Fruit fly (Drosophila melanogaster) whole organism, prepupa: ENCODE data around the gene CG5326.

ENCODE experiments used
- CG1621 ChIP-seq: fragments of 200-800 bp; sonication (Bioruptor generic); optimal IDR thresholded peaks from 3 replicates; lab custom pipeline; 2018; ENCODE audit warnings: missing biosample characterization, mild to moderate bottlenecking, missing genetic modification characterization
- CG3032 ChIP-seq: fragments of 200-800 bp; optimal IDR thresholded peaks from 2 replicates; lab custom pipeline; 2019; ENCODE audit warnings: missing biosample characterization, mild to moderate bottlenecking, missing genetic modification characterization, moderate library complexity
- Eip75B ChIP-seq: fragments of 200-800 bp; sonication (Bioruptor generic); optimal IDR thresholded peaks from 3 replicates; lab custom pipeline; 2016; ENCODE audit warnings: missing biosample characterization, missing genetic modification characterization
- Sox102F ChIP-seq: fragments of 200-800 bp; sonication (Bioruptor generic); optimal IDR thresholded peaks from 2 replicates; lab custom pipeline; 2016; ENCODE audit warnings: missing biosample characterization, mild to moderate bottlenecking, missing genetic modification characterization
- acj6 ChIP-seq: fragments of 200-800 bp; sonication (Bioruptor generic); optimal IDR thresholded peaks from 3 replicates; lab custom pipeline; 2016; ENCODE audit warnings: missing biosample characterization, missing genetic modification characterization
- fd59A ChIP-seq: fragments of 200-800 bp; sonication (Bioruptor generic); optimal IDR thresholded peaks from 2 replicates; lab custom pipeline; 2017; ENCODE audit warnings: missing biosample characterization, mild to moderate bottlenecking, missing genetic modification characterization, missing genetic modification reagents

dm6 chr3R:22542773-22543411, 3.2 kb upstream of the CG5326 start:
- no peak for TF ChIP-seq acj6 (GFP tag; lab: Kevin White, UChicago)
- TF ChIP-seq fd59A: no peak
- TF ChIP-seq CG1621: no peak
- no peak for TF ChIP-seq Eip75B
- no peak for TF ChIP-seq Sox102F
- no peak for TF ChIP-seq CG3032 (tag; lab: Kevin White, UChicago)
